Fruit fly (Drosophila melanogaster): ENCODE measurements around the gene CG7131.

The CG7131 gene

dm6 chr3R:18298298-18298899 lies 9.8 kb upstream of the CG7131 start (continued):
- no peak for TF ChIP-seq CG31224 (GFP tag; IDR thresholded peaks at IDR 0.05)
- peak; percentile 40 for TF ChIP-seq CrebB (tag; optimal IDR thresholded peaks at IDR 0.05)
- TF ChIP-seq Med (GFP tag) = peak; percentile 92
- TF ChIP-seq CG2129 (GFP tag; IDR thresholded peaks at IDR 0.05; ENCODE audit: partially characterized antibody) = no peak
- peak; percentile 13 for TF ChIP-seq CG4282 (GFP tag; optimal IDR thresholded peaks at IDR 0.05)
- peak; percentile 18 for TF ChIP-seq Dip3 (GFP tag; optimal IDR thresholded peaks at IDR 0.05)
- no peak for TF ChIP-seq Dip2 (GFP tag; IDR thresholded peaks at IDR 0.05)
- peak; percentile 60; the same call in 2 of the 4 replicates for TF ChIP-seq chinmo (GFP tag; IDR thresholded peaks at IDR 0.05; ENCODE audit: partially characterized antibody)
- peak; percentile 95 for TF ChIP-seq CG4360 (GFP tag; IDR thresholded peaks at IDR 0.05)
- TF ChIP-seq CG17612 (GFP tag; IDR thresholded peaks at IDR 0.05) = no peak
- TF ChIP-seq CG31388 (GFP tag; optimal IDR thresholded peaks at IDR 0.05) = no peak
- TF ChIP-seq run (tag; optimal IDR thresholded peaks at IDR 0.05) = peak; percentile 31
- peak; percentile 23 for TF ChIP-seq chn (GFP tag; optimal IDR thresholded peaks at IDR 0.05)
- TF ChIP-seq CG2116 (GFP tag; optimal IDR thresholded peaks at IDR 0.05) = no peak
- peak; percentile 95 for TF ChIP-seq nerfin-1 (tag; optimal IDR thresholded peaks at IDR 0.05)
- TF ChIP-seq BtbVII (GFP tag; optimal IDR thresholded peaks at IDR 0.05) = peak; percentile 25
- no peak for TF ChIP-seq trem (tag; optimal IDR thresholded peaks at IDR 0.05)
- TF ChIP-seq CG2199 (GFP tag; IDR thresholded peaks at IDR 0.05) = peak; percentile 76; the same call in 2 of the 3 replicates
- no peak for TF ChIP-seq Sry-δ (GFP tag; optimal IDR thresholded peaks at IDR 0.05)
- TF ChIP-seq CG12219 (GFP tag; optimal IDR thresholded peaks at IDR 0.05) = peak; percentile 18
- TF ChIP-seq CG3163 (GFP tag; optimal IDR thresholded peaks at IDR 0.05) = peak; percentile 22
- TF ChIP-seq CG8944 (GFP tag; optimal IDR thresholded peaks at IDR 0.05) = no peak
- no peak for TF ChIP-seq TFAM (GFP tag; optimal IDR thresholded peaks at IDR 0.05)
- peak; percentile 2 for TF ChIP-seq CG18764 (GFP tag; optimal IDR thresholded peaks at IDR 0.05)
- TF ChIP-seq klu (GFP tag; IDR thresholded peaks at IDR 0.05) = no peak
- TF ChIP-seq CG15479 (GFP tag; optimal IDR thresholded peaks at IDR 0.05) = peak; percentile 53
- TF ChIP-seq gt (GFP tag; IDR thresholded peaks at IDR 0.05) = no peak
- no peak; the same call in 2 of the 3 replicates for TF ChIP-seq ken (GFP tag; IDR thresholded peaks at IDR 0.05)
- TF ChIP-seq Hr3 (GFP tag; optimal IDR thresholded peaks at IDR 0.05) = no peak
- TF ChIP-seq CG16813 (GFP tag; IDR thresholded peaks at IDR 0.05; ENCODE audit: partially characterized antibody) = no peak
- no peak for TF ChIP-seq gsb (GFP tag; IDR thresholded peaks at IDR 0.05)
- TF ChIP-seq Dp (GFP tag; optimal IDR thresholded peaks at IDR 0.05) = no peak
- TF ChIP-seq z (GFP tag; IDR thresholded peaks at IDR 0.05) = peak; percentile 74; the same call in 2 of the 3 replicates
- no peak for TF ChIP-seq CG14014 (GFP tag; IDR thresholded peaks at IDR 0.05)
- no peak for TF ChIP-seq CG8290 (GFP tag; optimal IDR thresholded peaks at IDR 0.05)
- peak in 1 of 2 experiments; percentile 60 for TF ChIP-seq CG8290 (tag; optimal IDR thresholded peaks at IDR 0.05)
- no peak for TF ChIP-seq Nf-YB (GFP tag; optimal IDR thresholded peaks at IDR 0.05)
- no peak for TF ChIP-seq CG14965 (GFP tag; optimal IDR thresholded peaks at IDR 0.05; ENCODE audit: borderline replicate concordance)
- peak; percentile 38; the same call in 1 of the 2 replicates for TF ChIP-seq Adf1 (GFP tag; IDR thresholded peaks at IDR 0.05)
- peak; percentile 41 for TF ChIP-seq da (GFP tag; optimal IDR thresholded peaks at IDR 0.05)
- TF ChIP-seq abd-A (tag; optimal IDR thresholded peaks at IDR 0.05) = peak; percentile 46
- TF ChIP-seq CG11398 (GFP tag; optimal IDR thresholded peaks at IDR 0.05) = peak; percentile 40
- TF ChIP-seq Hr78 (GFP tag; optimal IDR thresholded peaks at IDR 0.05) = peak in 1 of 2 experiments; percentile 43
- no peak for TF ChIP-seq Sox100B (GFP tag; optimal IDR thresholded peaks at IDR 0.05)
- peak; percentile 8 for TF ChIP-seq sqz (GFP tag; optimal IDR thresholded peaks at IDR 0.05)
- peak; percentile 28 for TF ChIP-seq CG13296 (GFP tag; optimal IDR thresholded peaks at IDR 0.05)
- TF ChIP-seq CG3065 (GFP tag; optimal IDR thresholded peaks at IDR 0.05) = no peak
- no peak for TF ChIP-seq nau (GFP tag; optimal IDR thresholded peaks at IDR 0.05)
- TF ChIP-seq ara (GFP tag; IDR thresholded peaks at IDR 0.05) = no peak
- no peak for TF ChIP-seq hkb (optimal IDR thresholded peaks at IDR 0.05)
- TF ChIP-seq hkb (GFP tag; IDR thresholded peaks at IDR 0.05) = peak; percentile 19; the same call in 1 of the 2 replicates

All from whole organism, embryonic.